Worm (Caenorhabditis elegans): ENCODE data around the gene vps-24.

ce11 chrII:5008033-5008432 is 14.2 kb downstream of the vps-24 start, which contains the start of gene F59A6.3:
- TF ChIP-seq unc-42 (tag; optimal IDR thresholded peaks at IDR 0.05) = no peak
- TF ChIP-seq sdc-2 (tag; optimal IDR thresholded peaks at IDR 0.05) = no peak
- no peak for TF ChIP-seq K02D7.2 (tag; optimal IDR thresholded peaks at IDR 0.05)
- TF ChIP-seq pax-1 (tag; optimal IDR thresholded peaks at IDR 0.05) = no peak
- TF ChIP-seq eyg-1 (tag; optimal IDR thresholded peaks at IDR 0.05) = no peak
- no peak for TF ChIP-seq pros-1 (tag; optimal IDR thresholded peaks at IDR 0.05)
- TF ChIP-seq nhr-11 (tag; optimal IDR thresholded peaks at IDR 0.05) = no peak
- no peak for TF ChIP-seq rnt-1 (tag; optimal IDR thresholded peaks at IDR 0.05)
- no peak for TF ChIP-seq dve-1 (tag; optimal IDR thresholded peaks at IDR 0.05)
- no peak for TF ChIP-seq ceh-34 (tag; optimal IDR thresholded peaks at IDR 0.05)
- TF ChIP-seq unc-3 (GFP tag; conservative IDR thresholded peaks at IDR 0.05) = no peak
- no peak for TF ChIP-seq unc-3 (tag; optimal IDR thresholded peaks at IDR 0.05)
- no peak for TF ChIP-seq tbx-7 (tag; optimal IDR thresholded peaks at IDR 0.05)
